Fruit fly (Drosophila melanogaster) whole organism, embryonic: ENCODE measurements around the gene 14-3-3epsilon.

ENCODE experiments used
- CG10979 ChIP-seq: fragments of 200-800 bp; sonication (Bioruptor generic); optimal IDR thresholded peaks from 2 replicates; lab custom pipeline; 2018; ENCODE audit warnings: missing biosample characterization, mild to moderate bottlenecking, missing genetic modification characterization, moderate library complexity
- CG12071 ChIP-seq: fragments of 200-800 bp; sonication (Bioruptor generic); optimal IDR thresholded peaks from 3 replicates; lab custom pipeline; 2018; ENCODE audit warnings: missing biosample characterization, mild to moderate bottlenecking, missing genetic modification characterization
- CG12942 ChIP-seq: fragments of 200-800 bp; sonication (Bioruptor generic); optimal IDR thresholded peaks from 3 replicates; lab custom pipeline; 2016; ENCODE audit warnings: missing biosample characterization, missing genetic modification characterization
- CG13123 ChIP-seq: fragments of 200-800 bp; sonication (Bioruptor generic); optimal IDR thresholded peaks from 2 replicates; lab custom pipeline; 2016; ENCODE audit warnings: missing biosample characterization, missing genetic modification characterization
- CG14860 ChIP-seq: fragments of 200-800 bp; sonication (Bioruptor generic); IDR thresholded peaks from 3 replicates; pipeline ENCODE4 v1.3.6; 2022; ENCODE audit warnings: missing biosample characterization, missing genetic modification characterization; ENCODE audit not compliant: partially characterized antibody
- CG15269 ChIP-seq: fragments of 200-800 bp; sonication (Bioruptor generic); optimal IDR thresholded peaks from 2 replicates; lab custom pipeline; 2018; ENCODE audit warnings: missing biosample characterization, mild to moderate bottlenecking, missing genetic modification characterization, moderate library complexity
- CG16779 ChIP-seq: fragments of 200-800 bp; sonication (Bioruptor generic); IDR thresholded peaks from 2 replicates; pipeline ENCODE4 v1.3.6; 2022; ENCODE audit warnings: missing biosample characterization, missing genetic modification characterization
- CG17328 ChIP-seq: fragments of 200-800 bp; sonication (Bioruptor generic); IDR thresholded peaks from 2 replicates; pipeline ENCODE4 v1.3.6; 2022; ENCODE audit warnings: missing biosample characterization, missing genetic modification characterization
- CG18011 ChIP-seq: fragments of 200-800 bp; sonication (Bioruptor generic); optimal IDR thresholded peaks from 2 replicates; lab custom pipeline; 2017; ENCODE audit warnings: missing biosample characterization, missing genetic modification characterization, mild to moderate bottlenecking, moderate library complexity, missing genotype
- CG1832 ChIP-seq: fragments of 200-800 bp; sonication (Bioruptor generic); optimal IDR thresholded peaks from 2 replicates; lab custom pipeline; 2017; ENCODE audit warnings: missing biosample characterization, mild to moderate bottlenecking, missing genetic modification characterization, inconsistent platforms
- CG18764 ChIP-seq: fragments of 200-800 bp; sonication (Bioruptor generic); optimal IDR thresholded peaks from 3 replicates; lab custom pipeline; 2016; ENCODE audit warnings: missing biosample characterization, missing genetic modification characterization
- CG2116 ChIP-seq: fragments of 200-800 bp; sonication (Bioruptor generic); optimal IDR thresholded peaks from 3 replicates; lab custom pipeline; 2018; ENCODE audit warnings: missing biosample characterization, mild to moderate bottlenecking, missing genetic modification characterization
- CG2120 ChIP-seq: fragments of 200-800 bp; sonication (Bioruptor generic); optimal IDR thresholded peaks from 3 replicates; lab custom pipeline; 2016; ENCODE audit warnings: missing biosample characterization, missing genetic modification characterization
- CG2129 ChIP-seq: fragments of 200-800 bp; sonication (Bioruptor generic); IDR thresholded peaks from 2 replicates; pipeline ENCODE4 v1.3.6; 2022; ENCODE audit warnings: missing biosample characterization, missing genetic modification characterization; ENCODE audit not compliant: partially characterized antibody
- CG2875 ChIP-seq: fragments of 200-800 bp; sonication (Bioruptor generic); optimal IDR thresholded peaks from 2 replicates; lab custom pipeline; 2017; ENCODE audit warnings: missing biosample characterization, mild to moderate bottlenecking, missing genetic modification characterization, missing genetic modification reagents
- CG33213 ChIP-seq: fragments of 200-800 bp; sonication (Bioruptor generic); optimal IDR thresholded peaks from 3 replicates; lab custom pipeline; 2016; ENCODE audit warnings: missing biosample characterization, missing genetic modification characterization
- CG3726 ChIP-seq: fragments of 200-800 bp; sonication (Bioruptor generic); IDR thresholded peaks from 3 replicates; pipeline ENCODE4, ENCODE4 v1.3.6; 2022; ENCODE audit warnings: missing biosample characterization, missing genetic modification characterization
- CG43689 ChIP-seq: fragments of 200-800 bp; sonication (Bioruptor generic); IDR thresholded peaks from 2 replicates; pipeline ENCODE4 v1.3.6; 2022; ENCODE audit warnings: missing biosample characterization, missing genetic modification characterization
- CG4404 ChIP-seq: fragments of 200-800 bp; sonication (Bioruptor generic); IDR thresholded peaks from 2 replicates; pipeline ENCODE4 v1.3.6; 2022; ENCODE audit warnings: missing biosample characterization, missing genetic modification characterization
- CG4854 ChIP-seq: fragments of 200-800 bp; sonication (Bioruptor generic); optimal IDR thresholded peaks from 2 replicates; lab custom pipeline; 2016; ENCODE audit warnings: missing biosample characterization, missing genetic modification characterization, inconsistent platforms
- CG6654 ChIP-seq: fragments of 200-800 bp; sonication (Bioruptor generic); optimal IDR thresholded peaks from 2 replicates; lab custom pipeline; 2017; ENCODE audit warnings: missing biosample characterization, mild to moderate bottlenecking, missing genetic modification characterization
- CG6813 ChIP-seq: fragments of 200-800 bp; sonication (Bioruptor generic); optimal IDR thresholded peaks from 2 replicates; lab custom pipeline; 2017; ENCODE audit warnings: missing biosample characterization, missing genetic modification characterization, mild to moderate bottlenecking, moderate library complexity, missing genetic modification reagents
- CG8089 ChIP-seq: fragments of 200-800 bp; sonication (Bioruptor generic); optimal IDR thresholded peaks from 3 replicates; lab custom pipeline; 2016; ENCODE audit warnings: missing biosample characterization, missing genetic modification characterization
- CG8290 ChIP-seq, 3 experiments: fragments of 200-800 bp; sonication (Bioruptor generic); optimal IDR thresholded peaks; 2 replicates each; lab custom pipeline; 2016 to 2019; ENCODE audit warnings: missing biosample characterization in 3 of 3, missing genetic modification characterization in 3 of 3, mild to moderate bottlenecking in 2 of 3, moderate library complexity in 1 of 3
- CG9876 ChIP-seq: fragments of 200-800 bp; sonication (Bioruptor generic); optimal IDR thresholded peaks from 2 replicates; lab custom pipeline; 2016; ENCODE audit warnings: missing biosample characterization, missing genetic modification characterization
- D ChIP-seq, 2 experiments: fragments of 200-800 bp in 1 of 2; fragments of >200 bp in 1 of 2; sonication (Bioruptor generic) in 1 of 2; optimal IDR thresholded peaks; 2 replicates in 1 of 2; 3 replicates in 1 of 2; lab custom pipeline; 2017; ENCODE audit warnings: mild to moderate bottlenecking in 1 of 2, missing biosample characterization in 1 of 2, missing genetic modification characterization in 1 of 2, missing genetic modification reagents in 1 of 2
- D19A ChIP-seq: fragments of 200-800 bp; optimal IDR thresholded peaks from 3 replicates; lab custom pipeline; 2019; ENCODE audit warnings: missing biosample characterization, mild to moderate bottlenecking, missing genetic modification characterization, moderate library complexity
- Dip2 ChIP-seq: fragments of 200-800 bp; sonication (Bioruptor generic); IDR thresholded peaks from 2 replicates; pipeline ENCODE4 v1.3.6; 2022; ENCODE audit warnings: missing biosample characterization, missing genetic modification characterization
- HHEX ChIP-seq: fragments of 200-800 bp; sonication (Bioruptor generic); optimal IDR thresholded peaks from 3 replicates; lab custom pipeline; 2017; ENCODE audit warnings: missing biosample characterization, mild to moderate bottlenecking, missing genetic modification characterization, missing genetic modification reagents
- Hr3 ChIP-seq: fragments of 200-800 bp; sonication (Bioruptor generic); optimal IDR thresholded peaks from 3 replicates; lab custom pipeline; 2016; ENCODE audit warnings: missing biosample characterization, missing genetic modification characterization
- Hsf ChIP-seq: fragments of 200-800 bp; sonication (Bioruptor generic); optimal IDR thresholded peaks from 3 replicates; lab custom pipeline; 2016; ENCODE audit warnings: missing biosample characterization, missing genetic modification characterization
- NC2β ChIP-seq: fragments of 200-800 bp; sonication (Bioruptor generic); optimal IDR thresholded peaks from 2 replicates; lab custom pipeline; 2016; ENCODE audit warnings: missing biosample characterization, missing genetic modification characterization
- NK7.1 ChIP-seq: fragments of 200-800 bp; sonication (Bioruptor generic); optimal IDR thresholded peaks from 3 replicates; lab custom pipeline; 2016; ENCODE audit warnings: missing biosample characterization, missing genetic modification characterization
- Six4 ChIP-seq: fragments of 200-800 bp; sonication (Bioruptor generic); optimal IDR thresholded peaks from 2 replicates; lab custom pipeline; 2016; ENCODE audit warnings: missing biosample characterization, missing genetic modification characterization
- chm ChIP-seq: fragments of 200-800 bp; sonication (Bioruptor generic); IDR thresholded peaks from 2 replicates; pipeline ENCODE4 v1.3.6; 2022; ENCODE audit warnings: missing biosample characterization, missing genetic modification characterization
- crp ChIP-seq, 2 experiments: fragments of 200-800 bp; sonication (Bioruptor generic); optimal IDR thresholded peaks; 2 replicates in 1 of 2; 3 replicates in 1 of 2; lab custom pipeline; 2017; ENCODE audit warnings: missing biosample characterization in 2 of 2, missing genetic modification characterization in 2 of 2, mild to moderate bottlenecking in 1 of 2, moderate library complexity in 1 of 2
- dpn ChIP-seq, 2 experiments: fragments of 200-800 bp; sonication (Bioruptor generic); optimal IDR thresholded peaks; 3 replicates each; lab custom pipeline; 2016; ENCODE audit warnings: missing biosample characterization in 2 of 2, missing genetic modification characterization in 2 of 2
- en ChIP-seq: fragments of 200-800 bp; sonication (Bioruptor generic); optimal IDR thresholded peaks from 2 replicates; lab custom pipeline; 2016; ENCODE audit warnings: missing biosample characterization, missing genetic modification characterization
- fd102C ChIP-seq: fragments of 200-800 bp; sonication (Bioruptor generic); optimal IDR thresholded peaks from 2 replicates; lab custom pipeline; 2018; ENCODE audit warnings: missing biosample characterization, mild to moderate bottlenecking, missing genetic modification characterization, moderate library complexity
- fd64A ChIP-seq: fragments of 200-800 bp; sonication (Bioruptor generic); optimal IDR thresholded peaks from 3 replicates; lab custom pipeline; 2018; ENCODE audit warnings: missing biosample characterization, mild to moderate bottlenecking, missing genetic modification characterization
- her ChIP-seq: fragments of 200-800 bp; sonication (Bioruptor generic); optimal IDR thresholded peaks from 2 replicates; lab custom pipeline; 2016; ENCODE audit warnings: missing biosample characterization, missing genetic modification characterization
- lbe ChIP-seq: fragments of 200-800 bp; sonication (Bioruptor generic); optimal IDR thresholded peaks from 2 replicates; lab custom pipeline; 2016; ENCODE audit warnings: missing biosample characterization, mild to moderate bottlenecking, missing genetic modification characterization
- onecut ChIP-seq: fragments of 200-800 bp; sonication (Bioruptor generic); IDR thresholded peaks from 2 replicates; pipeline ENCODE4 v1.3.6; 2022; ENCODE audit warnings: missing biosample characterization, missing genetic modification characterization
- org-1 ChIP-seq: fragments of 200-800 bp; sonication (Bioruptor generic); optimal IDR thresholded peaks from 2 replicates; lab custom pipeline; 2017; ENCODE audit warnings: missing biosample characterization, missing genetic modification characterization
- pan ChIP-seq, 4 experiments: fragments of >200 bp in 3 of 4; fragments of 200-800 bp in 1 of 4; sonication (Bioruptor generic) in 1 of 4; optimal IDR thresholded peaks in 3 of 4; IDR thresholded peaks in 1 of 4; 2 replicates each; pipeline versions ENCODE4 v1.3.6 to Lab custom; 2017 to 2022; ENCODE audit warnings: missing biosample characterization in 2 of 4, missing genetic modification characterization in 2 of 4, mixed read lengths in 1 of 4
- pum ChIP-seq: fragments of 200-800 bp; sonication (Bioruptor generic); optimal IDR thresholded peaks from 2 replicates; lab custom pipeline; 2016; ENCODE audit warnings: missing biosample characterization, missing genetic modification characterization
- tgo ChIP-seq: fragments of 200-800 bp; sonication (Bioruptor generic); IDR thresholded peaks from 3 replicates; pipeline ENCODE4 v1.3.6; 2022; ENCODE audit warnings: missing biosample characterization, missing genetic modification characterization
- trem ChIP-seq: fragments of 200-800 bp; optimal IDR thresholded peaks from 3 replicates; lab custom pipeline; 2019; ENCODE audit warnings: missing biosample characterization, mild to moderate bottlenecking, missing genetic modification characterization, moderate library complexity
- zfh1 ChIP-seq: fragments of 200-800 bp; sonication (Bioruptor generic); IDR thresholded peaks from 3 replicates; pipeline ENCODE4 v1.3.6; 2022; ENCODE audit warnings: missing biosample characterization, missing genetic modification characterization

The 14-3-3epsilon gene

DNA sequence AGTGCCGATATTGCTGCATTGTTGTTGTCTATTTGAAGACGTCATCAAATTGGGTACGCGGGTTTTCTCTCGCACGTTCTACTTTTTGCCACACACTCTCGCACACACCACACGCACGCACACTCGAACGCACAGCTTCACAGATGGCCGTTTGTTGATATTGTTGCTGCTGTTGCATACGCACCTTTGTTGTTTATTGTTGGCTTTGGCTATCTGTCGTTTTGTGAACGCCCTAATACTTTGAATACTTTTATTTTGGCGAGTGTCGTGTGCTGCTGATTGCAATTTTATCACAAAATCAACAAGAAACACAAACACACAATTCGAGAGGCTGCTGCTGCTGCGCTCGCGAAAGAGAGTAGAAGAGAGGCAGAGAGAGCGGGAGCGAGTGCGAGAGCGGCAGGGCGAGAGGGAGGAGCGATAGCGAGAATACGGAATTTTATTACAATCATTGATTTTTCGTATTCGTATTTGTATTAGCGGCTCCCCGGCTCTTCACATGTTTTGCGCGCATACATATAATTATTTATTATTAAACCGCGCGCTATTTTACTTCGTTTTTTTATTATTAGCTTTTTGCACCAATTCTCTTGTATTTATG is 43.7 kb upstream of the 14-3-3epsilon start (continued):
- TF ChIP-seq her (GFP tag; lab: Kevin White, UChicago) (peak; percentile 18), CG3726 (GFP tag; lab: Robert Waterston, UW) (no peak), CG10979 (tag; lab: Kevin White, UChicago) (no peak), pum (GFP tag; lab: Kevin White, UChicago) (no peak), NC2β (GFP tag; lab: Kevin White, UChicago) (peak; percentile 20), CG2875 (peak; percentile 56), CG6813 (peak; percentile 58), CG13123 (GFP tag; lab: Kevin White, UChicago) (peak; percentile 39), Hr3 (GFP tag; lab: Kevin White, UChicago) (no peak), trem (no peak), CG14860 (no peak), CG43689 (GFP tag; lab: Robert Waterston, UW) (no peak), onecut (peak; percentile 94), CG4404 (GFP tag; lab: Robert Waterston, UW) (no peak), CG6654 (no peak), Dip2 (GFP tag; lab: Robert Waterston, UW) (no peak), CG2120 (GFP tag; lab: Kevin White, UChicago) (peak; percentile 29), CG15269 (tag; lab: Kevin White, UChicago) (peak; percentile 25), lbe (GFP tag; lab: Kevin White, UChicago) (peak; percentile 73), NK7.1 (GFP tag; lab: Kevin White, UChicago) (peak; percentile 42), tgo (GFP tag; lab: Robert Waterston, UW) (no peak), D19A (peak; percentile 20), CG18764 (peak; percentile 41), fd102C (GFP tag; lab: Kevin White, UChicago) (peak; percentile 64), org-1 (GFP tag; lab: Kevin White, UChicago) (peak; percentile 67), CG9876 (GFP tag; lab: Kevin White, UChicago) (no peak), CG4854 (peak; percentile 46), pan (optimal IDR thresholded peaks at IDR 0.05; lab: Kevin White, UChicago) (no peak), pan (GFP tag; optimal IDR thresholded peaks at IDR 0.05 in 1 of 2, IDR thresholded peaks at IDR 0.05 in 1 of 2) (no peak), CG1832 (GFP tag; lab: Kevin White, UChicago) (no peak), crp (GFP tag; optimal IDR thresholded peaks at IDR 0.05; lab: Kevin White, UChicago) (no peak), CG2129 (GFP tag; lab: Robert Waterston, UW) (no peak), en (GFP tag; lab: Kevin White, UChicago) (no peak), CG12071 (GFP tag; lab: Kevin White, UChicago) (peak; percentile 74), CG17328 (no peak), Hsf (GFP tag; lab: Kevin White, UChicago) (peak; percentile 9), CG8089 (GFP tag; lab: Kevin White, UChicago) (peak; percentile 47), CG16779 (GFP tag; lab: Robert Waterston, UW) (no peak), CG8290 (GFP tag; optimal IDR thresholded peaks at IDR 0.05; lab: Kevin White, UChicago) (no peak), CG8290 (tag; optimal IDR thresholded peaks at IDR 0.05; lab: Kevin White, UChicago) (peak; percentile 52 to 69), chm (GFP tag; lab: Robert Waterston, UW) (no peak), D (optimal IDR thresholded peaks at IDR 0.05; lab: Kevin White, UChicago) (peak; percentile 52), D (GFP tag; optimal IDR thresholded peaks at IDR 0.05; lab: Kevin White, UChicago) (peak; percentile 32), CG2116 (peak; percentile 47), CG33213 (peak; percentile 46), fd64A (GFP tag; lab: Kevin White, UChicago) (peak; percentile 58), dpn (GFP tag; optimal IDR thresholded peaks at IDR 0.05; lab: Kevin White, UChicago) (peak; percentile 26 to 34), zfh1 (GFP tag; lab: Robert Waterston, UW) (no peak), CG12942 (peak; percentile 34), HHEX (GFP tag; lab: Kevin White, UChicago) (peak; percentile 7), Six4 (GFP tag; lab: Kevin White, UChicago) (no peak), CG18011 (no peak)
